Fruit fly (Drosophila melanogaster) whole organism, wandering third instar larva: ENCODE data around the gene RpL30.

ENCODE experiments used
- Abd-B ChIP-seq: fragments of >200 bp; optimal IDR thresholded peaks from 2 replicates; lab custom pipeline; 2017; ENCODE audit warnings: missing biosample characterization, missing genetic modification characterization
- CG32264 ChIP-seq: fragments of 200-800 bp; sonication (Bioruptor generic); optimal IDR thresholded peaks from 2 replicates; lab custom pipeline; 2016; ENCODE audit warnings: missing biosample characterization, missing genetic modification characterization
- CG9705 ChIP-seq: fragments of 200-800 bp; sonication (Bioruptor generic); optimal IDR thresholded peaks from 2 replicates; lab custom pipeline; 2018; ENCODE audit warnings: missing biosample characterization, mild to moderate bottlenecking, missing genetic modification characterization
- CrebA ChIP-seq: fragments of 200-800 bp; sonication (Bioruptor generic); optimal IDR thresholded peaks from 2 replicates; lab custom pipeline; 2016; ENCODE audit warnings: missing biosample characterization, mild to moderate bottlenecking, missing genetic modification characterization, borderline replicate concordance
- Dfd ChIP-seq: fragments of >200 bp; optimal IDR thresholded peaks from 2 replicates; lab custom pipeline; 2017; ENCODE audit warnings: missing biosample characterization, missing genetic modification characterization
- Dif ChIP-seq: fragments of 200-275, 200-300 bp; sonication (Bioruptor generic); optimal IDR thresholded peaks from 2 replicates; lab custom pipeline; 2018; ENCODE audit warnings: missing biosample characterization, missing genetic modification characterization; ENCODE audit not compliant: partially characterized antibody
- GATAd ChIP-seq: sonication (Bioruptor generic); optimal IDR thresholded peaks from 2 replicates; lab custom pipeline; 2016; ENCODE audit warnings: missing biosample characterization, missing genetic modification characterization
- HLH106 ChIP-seq: fragments of 200-800 bp; optimal IDR thresholded peaks from 3 replicates; lab custom pipeline; 2019; ENCODE audit warnings: missing biosample characterization, mild to moderate bottlenecking, missing genetic modification characterization, moderate library complexity
- Hnf4 ChIP-seq: fragments of 200-800 bp; sonication (Bioruptor generic); optimal IDR thresholded peaks from 2 replicates; lab custom pipeline; 2016; ENCODE audit warnings: missing biosample characterization, mild to moderate bottlenecking, missing genetic modification characterization
- Hr78 ChIP-seq: fragments of >200 bp; optimal IDR thresholded peaks from 2 replicates; lab custom pipeline; 2017; ENCODE audit warnings: missing biosample characterization, missing genetic modification characterization
- Hr83 ChIP-seq: fragments of 200-300 bp; sonication (Bioruptor generic); optimal IDR thresholded peaks from 2 replicates; lab custom pipeline; 2016; ENCODE audit warnings: missing biosample characterization, mild to moderate bottlenecking, missing genetic modification characterization, moderate library complexity; ENCODE audit not compliant: poor library complexity, severe bottlenecking
- Jra ChIP-seq: sonication (Bioruptor generic); optimal IDR thresholded peaks from 2 replicates; lab custom pipeline; 2016; ENCODE audit warnings: missing biosample characterization, missing genetic modification characterization
- Mio ChIP-seq: sonication (Bioruptor generic); optimal IDR thresholded peaks from 2 replicates; lab custom pipeline; 2016; ENCODE audit warnings: missing biosample characterization, missing genetic modification characterization
- Myc ChIP-seq: fragments of >200 bp; optimal IDR thresholded peaks from 2 replicates; lab custom pipeline; 2017
- N ChIP-seq: fragments of >200 bp; optimal IDR thresholded peaks from 2 replicates; lab custom pipeline; 2018; ENCODE audit warnings: missing biosample characterization, missing external identifiers, missing genetic modification characterization
- OdsH ChIP-seq: fragments of 200-800 bp; sonication (Bioruptor generic); optimal IDR thresholded peaks from 2 replicates; lab custom pipeline; 2016; ENCODE audit warnings: missing biosample characterization, mild to moderate bottlenecking, missing genetic modification characterization
- Rel ChIP-seq, 2 experiments: fragments of 200-800 bp; sonication (Bioruptor generic) in 1 of 2; optimal IDR thresholded peaks; 2 replicates in 1 of 2; 3 replicates in 1 of 2; lab custom pipeline; 2016 to 2019; ENCODE audit warnings: mild to moderate bottlenecking in 2 of 2, missing biosample characterization in 2 of 2, missing genetic modification characterization in 2 of 2, moderate library complexity in 1 of 2
- Sp1 ChIP-seq: fragments of 200-800 bp; sonication (Bioruptor generic); optimal IDR thresholded peaks from 3 replicates; lab custom pipeline; 2019; ENCODE audit warnings: missing biosample characterization, mild to moderate bottlenecking, missing genetic modification characterization, moderate library complexity
- Vsx2 ChIP-seq: fragments of 200-300, 225-300 bp; sonication (Bioruptor generic); optimal IDR thresholded peaks from 2 replicates; lab custom pipeline; 2018; ENCODE audit warnings: missing biosample characterization, missing genetic modification characterization; ENCODE audit not compliant: partially characterized antibody
- br ChIP-seq: fragments of 200-800 bp; sonication (Bioruptor generic); optimal IDR thresholded peaks from 2 replicates; lab custom pipeline; 2016; ENCODE audit warnings: missing biosample characterization, missing genetic modification characterization
- brk ChIP-seq: fragments of 200-800 bp; sonication (Bioruptor generic); optimal IDR thresholded peaks from 2 replicates; lab custom pipeline; 2016; ENCODE audit warnings: missing biosample characterization, mild to moderate bottlenecking, missing genetic modification characterization
- dl ChIP-seq, 2 experiments: fragments of 175-275, 200-275 bp in 1 of 2; fragments of 200-275 bp in 1 of 2; sonication (Bioruptor generic); optimal IDR thresholded peaks; lab custom pipeline; 2018; ENCODE audit warnings: mild to moderate bottlenecking in 2 of 2, missing biosample characterization in 2 of 2, missing genetic modification characterization in 2 of 2, moderate library complexity in 2 of 2; ENCODE audit not compliant: partially characterized antibody in 2 of 2, insufficient read depth in 1 of 2
- dmrt93B ChIP-seq: fragments of 200-800 bp; sonication (Bioruptor generic); optimal IDR thresholded peaks from 2 replicates; lab custom pipeline; 2018; ENCODE audit warnings: missing biosample characterization, mild to moderate bottlenecking, missing genetic modification characterization
- dsf ChIP-seq: sonication (Bioruptor generic); optimal IDR thresholded peaks from 2 replicates; lab custom pipeline; 2016; ENCODE audit warnings: missing biosample characterization, missing genetic modification characterization, borderline replicate concordance
- ey ChIP-seq: fragments of 200-800 bp; sonication (Bioruptor generic); optimal IDR thresholded peaks from 2 replicates; lab custom pipeline; 2016; ENCODE audit warnings: missing biosample characterization, missing genetic modification characterization
- foxo ChIP-seq, 2 experiments: fragments of 200-800 bp; sonication (Bioruptor generic); optimal IDR thresholded peaks; 2 replicates in 1 of 2; 3 replicates in 1 of 2; lab custom pipeline; 2016 to 2017; ENCODE audit warnings: missing biosample characterization in 2 of 2, missing genetic modification characterization in 2 of 2
- fru ChIP-seq: fragments of 200-800 bp; sonication (Bioruptor generic); optimal IDR thresholded peaks from 3 replicates; lab custom pipeline; 2016; ENCODE audit warnings: missing biosample characterization, mild to moderate bottlenecking, missing genetic modification characterization
- h ChIP-seq: fragments of 200-800 bp; sonication (Bioruptor generic); optimal IDR thresholded peaks from 3 replicates; lab custom pipeline; 2016; ENCODE audit warnings: missing biosample characterization, mild to moderate bottlenecking, missing genetic modification characterization
- jim ChIP-seq: fragments of 175-275, 200-325 bp; sonication (Bioruptor generic); optimal IDR thresholded peaks from 2 replicates; lab custom pipeline; 2016; ENCODE audit warnings: missing biosample characterization, mild to moderate bottlenecking, missing genetic modification characterization
- lola ChIP-seq: fragments of >200 bp; optimal IDR thresholded peaks from 2 replicates; lab custom pipeline; 2017; ENCODE audit warnings: missing biosample characterization, missing genetic modification characterization
- pan ChIP-seq: fragments of >200 bp; optimal IDR thresholded peaks from 2 replicates; lab custom pipeline; 2017
- psq ChIP-seq: fragments of 200-800 bp; sonication (Bioruptor generic); optimal IDR thresholded peaks from 3 replicates; lab custom pipeline; 2017; ENCODE audit warnings: missing biosample characterization, mild to moderate bottlenecking, missing genetic modification characterization, moderate library complexity
- rgr ChIP-seq: fragments of 200-800 bp; sonication (Bioruptor generic); optimal IDR thresholded peaks from 3 replicates; lab custom pipeline; 2016; ENCODE audit warnings: missing biosample characterization, mild to moderate bottlenecking, missing genetic modification characterization
- sage ChIP-seq: fragments of 200-800 bp; sonication (Bioruptor generic); optimal IDR thresholded peaks from 2 replicates; lab custom pipeline; 2016; ENCODE audit warnings: missing biosample characterization, mild to moderate bottlenecking, missing genetic modification characterization
- sv ChIP-seq: fragments of 200-800 bp; sonication (Bioruptor generic); optimal IDR thresholded peaks from 3 replicates; lab custom pipeline; 2016; ENCODE audit warnings: missing biosample characterization, missing genetic modification characterization
- tai ChIP-seq: sonication (Bioruptor generic); optimal IDR thresholded peaks from 2 replicates; lab custom pipeline; 2016; ENCODE audit warnings: missing biosample characterization, missing genetic modification characterization
- usp ChIP-seq: fragments of >200 bp; optimal IDR thresholded peaks from 2 replicates; lab custom pipeline; 2017; ENCODE audit warnings: missing biosample characterization, missing genetic modification characterization
- woc ChIP-seq: sonication (Bioruptor generic); optimal IDR thresholded peaks from 2 replicates; lab custom pipeline; 2016; ENCODE audit warnings: missing biosample characterization, mild to moderate bottlenecking, missing genetic modification characterization

RpL30 gene

dm6 chr2L:19054516-19054887, 45.4 kb upstream of the RpL30 start:
- TF ChIP-seq dsf (no peak), Rel (GFP tag; optimal IDR thresholded peaks at IDR 0.05; lab: Kevin White, UChicago) (no peak), Rel (tag; optimal IDR thresholded peaks at IDR 0.05; lab: Kevin White, UChicago) (no peak), N (GFP tag; lab: Kevin White, UChicago) (no peak), usp (no peak), brk (no peak), GATAd (GFP tag; lab: Kevin White, UChicago) (no peak), Abd-B (GFP tag; lab: Kevin White, UChicago) (no peak), Dif (GFP tag; lab: Kevin White, UChicago) (no peak), CrebA (GFP tag; lab: Kevin White, UChicago) (no peak), pan (no peak), CG9705 (no peak), foxo (GFP tag; optimal IDR thresholded peaks at IDR 0.05; lab: Kevin White, UChicago) (no peak), fru (GFP tag; lab: Kevin White, UChicago) (no peak), tai (GFP tag; lab: Kevin White, UChicago) (no peak), Dfd (GFP tag; lab: Kevin White, UChicago) (no peak), dmrt93B (no peak), sage (GFP tag; lab: Kevin White, UChicago) (no peak)

- TF ChIP-seq psq (GFP tag; lab: Kevin White, UChicago) (no peak), Myc (lab: Kevin White, UChicago) (peak; percentile 70), Rel (GFP tag; optimal IDR thresholded peaks at IDR 0.05; lab: Kevin White, UChicago) (no peak), Rel (tag; optimal IDR thresholded peaks at IDR 0.05; lab: Kevin White, UChicago) (peak; percentile 63), Sp1 (GFP tag; lab: Kevin White, UChicago) (peak; percentile 11), rgr (peak; percentile 4), sage (GFP tag; lab: Kevin White, UChicago) (no peak)
These were observed 44.9 kb upstream of the RpL30 start, which contains the start of gene CG10492 for dm6 chr2L:19053860-19054515. Gene CG10492, plus strand, starts transcription at chr2L:19054078.

dm6 chr2L:19051534-19052100, 42.5 kb upstream of the RpL30 start, which contains the start of gene Rpn3:
Gene Rpn3, plus strand, starts transcription at chr2L:19051790.
- TF ChIP-seq Sp1 (GFP tag; lab: Kevin White, UChicago): peak; percentile 75
- TF ChIP-seq tai (GFP tag; lab: Kevin White, UChicago): no peak
- TF ChIP-seq br: no peak
- TF ChIP-seq dmrt93B: no peak
- no peak for TF ChIP-seq Hnf4 (GFP tag; lab: Kevin White, UChicago)
- TF ChIP-seq rgr: peak; percentile 86
- no peak for TF ChIP-seq Rel (GFP tag; optimal IDR thresholded peaks at IDR 0.05; lab: Kevin White, UChicago)
- TF ChIP-seq Rel (tag; optimal IDR thresholded peaks at IDR 0.05; lab: Kevin White, UChicago): peak; percentile 23
- TF ChIP-seq jim: no peak
- TF ChIP-seq h (GFP tag; lab: Kevin White, UChicago): peak; percentile 89
- TF ChIP-seq N (GFP tag; lab: Kevin White, UChicago): no peak
- TF ChIP-seq GATAd (GFP tag; lab: Kevin White, UChicago): no peak
- TF ChIP-seq Vsx2: no peak
- no peak for TF ChIP-seq Dif (GFP tag; lab: Kevin White, UChicago)
- TF ChIP-seq CG9705: peak; percentile 52
- TF ChIP-seq foxo (GFP tag; optimal IDR thresholded peaks at IDR 0.05; lab: Kevin White, UChicago): peak; percentile 22 to 89
- TF ChIP-seq CG32264: peak; percentile 47
- TF ChIP-seq Dfd (GFP tag; lab: Kevin White, UChicago): no peak
- peak; percentile 79 for TF ChIP-seq ey (GFP tag; lab: Kevin White, UChicago)
- TF ChIP-seq Hr78 (GFP tag; lab: Kevin White, UChicago): no peak
- peak; percentile 88 for TF ChIP-seq fru (GFP tag; lab: Kevin White, UChicago)
- TF ChIP-seq Mio: no peak
- peak; percentile 77 for TF ChIP-seq psq (GFP tag; lab: Kevin White, UChicago)
- no peak for TF ChIP-seq sage (GFP tag; lab: Kevin White, UChicago)
- no peak for TF ChIP-seq brk
- no peak for TF ChIP-seq usp
- no peak for TF ChIP-seq dl (GFP tag; optimal IDR thresholded peaks at IDR 0.05; lab: Kevin White, UChicago; ENCODE audit: insufficient read depth in 1 of 2, partially characterized antibody in 2 of 2)
- TF ChIP-seq CrebA (GFP tag; lab: Kevin White, UChicago): no peak
- peak; percentile 77 for TF ChIP-seq HLH106
- TF ChIP-seq lola: no peak
- no peak for TF ChIP-seq Abd-B (GFP tag; lab: Kevin White, UChicago)
- peak; percentile 86 for TF ChIP-seq dsf
- TF ChIP-seq Hr83: peak; percentile 18
- TF ChIP-seq sv (GFP tag; lab: Kevin White, UChicago): peak; percentile 77
- peak; percentile 76 for TF ChIP-seq OdsH
- TF ChIP-seq pan: no peak
- no peak for TF ChIP-seq Myc (lab: Kevin White, UChicago)
- TF ChIP-seq Jra (GFP tag; lab: Kevin White, UChicago): peak; percentile 89
- TF ChIP-seq woc (GFP tag; lab: Kevin White, UChicago): no peak
